Fruit fly (Drosophila melanogaster) Kc167 (cell line): ENCODE data around the gene CG17300.

Source experiments
- h ChIP-seq: fragments of >200 bp; optimal IDR thresholded peaks from 3 replicates; lab custom pipeline; 2018; ENCODE audit warnings: missing external identifiers
- psq ChIP-seq: fragments of >200 bp; optimal IDR thresholded peaks from 2 replicates; lab custom pipeline; 2017; ENCODE audit warnings: missing external identifiers

DNA sequence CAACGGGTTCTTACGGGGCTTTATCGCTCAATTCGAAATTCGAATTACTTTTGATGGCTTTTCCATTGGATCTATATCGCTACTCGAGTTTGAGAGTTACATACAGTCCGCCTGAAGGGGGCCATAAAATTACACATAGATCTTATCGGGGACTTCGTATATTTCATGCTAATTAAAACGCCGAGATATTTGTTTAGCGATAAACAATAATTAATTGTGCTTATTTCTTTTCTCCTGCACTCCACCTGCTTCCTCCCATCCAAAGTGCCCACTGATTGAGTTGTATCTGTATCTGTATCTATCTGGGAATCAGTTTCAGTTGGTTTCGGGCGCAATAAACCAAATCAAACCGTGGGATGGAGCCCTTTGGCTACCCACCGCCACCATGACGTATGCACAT lies 21.5 kb downstream of the CG17300 start:
- TF ChIP-seq psq (lab: Kevin White, UChicago) (no peak), h (lab: Kevin White, UChicago) (no peak)
